Worm (Caenorhabditis elegans) whole organism, L4 larva: ENCODE measurements around the gene end-1.

Experiments used
- F37D6.2 ChIP-seq: sonication (generic microtip); optimal IDR thresholded peaks from 2 replicates; lab custom pipeline; 2016; ENCODE audit warnings: mild to moderate bottlenecking, missing genetic modification characterization, missing compliant biosample characterization
- T20F7.1 ChIP-seq: fragments of 200-800 bp; sonication (Bioruptor generic); optimal IDR thresholded peaks from 2 replicates; lab custom pipeline; 2018; ENCODE audit warnings: mild to moderate bottlenecking, missing genetic modification characterization, missing compliant biosample characterization
- aha-1 ChIP-seq: fragments of 150-350 bp; peaks from one replicate; lab custom pipeline; 2014; ENCODE audit warnings: missing biosample characterization, missing genetic modification characterization
- attf-4 ChIP-seq: sonication (generic microtip); optimal IDR thresholded peaks from 3 replicates; lab custom pipeline; 2017; ENCODE audit warnings: missing biosample characterization, missing genetic modification characterization
- ceh-44 ChIP-seq: fragments of 200-800 bp; sonication (Bioruptor generic); IDR thresholded peaks from 2 replicates; pipeline ENCODE4 v1.3.6; 2022; ENCODE audit warnings: missing genetic modification reagents, missing genetic modification characterization, missing compliant biosample characterization
- daf-16 ChIP-seq, 3 experiments: sonication (generic microtip); optimal IDR thresholded peaks; 2 replicates each; lab custom pipeline; 2016 to 2017; ENCODE audit warnings: missing genetic modification characterization in 3 of 3, missing genetic modification reagents in 3 of 3, mild to moderate bottlenecking in 2 of 3, missing compliant biosample characterization in 2 of 3, missing biosample characterization in 1 of 3, moderate library complexity in 1 of 3
- daf-19 ChIP-seq: fragments of 200-800 bp; sonication (Bioruptor generic); conservative IDR thresholded peaks from 2 replicates; pipeline ENCODE4 v1.3.6; 2022; ENCODE audit warnings: missing genetic modification characterization, missing compliant biosample characterization
- dmd-6 ChIP-seq: fragments of 200-800 bp; sonication (Bioruptor generic); IDR thresholded peaks from 2 replicates; pipeline ENCODE4 v1.3.6; 2022; ENCODE audit warnings: missing genetic modification reagents, missing genetic modification characterization, missing compliant biosample characterization
- dmd-8 ChIP-seq: fragments of 200-800 bp; sonication (Bioruptor generic); IDR thresholded peaks from 2 replicates; pipeline ENCODE4 v1.3.6; 2022; ENCODE audit warnings: missing genetic modification characterization, missing compliant biosample characterization
- dmd-9 ChIP-seq: fragments of 200-800 bp; sonication (Bioruptor generic); IDR thresholded peaks from 2 replicates; pipeline ENCODE4 v1.3.6; 2022; ENCODE audit warnings: missing genetic modification reagents, missing genetic modification characterization, missing compliant biosample characterization
- dve-1 ChIP-seq: sonication (generic microtip); optimal IDR thresholded peaks from 2 replicates; lab custom pipeline; 2017; ENCODE audit warnings: antibody characterized with exemption, mild to moderate bottlenecking, missing genetic modification characterization, missing compliant biosample characterization; ENCODE audit not compliant: insufficient read depth
- fkh-10 ChIP-seq: fragments of 150-350 bp; optimal IDR thresholded peaks from 2 replicates; lab custom pipeline; 2014; ENCODE audit warnings: missing biosample characterization, missing genetic modification reagents, missing genetic modification characterization
- hlh-30 ChIP-seq: sonication (generic microtip); optimal IDR thresholded peaks from 2 replicates; lab custom pipeline; 2017; ENCODE audit warnings: antibody characterized with exemption, mild to moderate bottlenecking, missing genetic modification characterization, missing compliant biosample characterization; ENCODE audit not compliant: insufficient read depth
- hmg-1.1 ChIP-seq: fragments of 200-800 bp; sonication (Bioruptor generic); IDR thresholded peaks from 2 replicates; pipeline ENCODE4 v1.3.6; 2022; ENCODE audit warnings: missing genetic modification reagents, missing genetic modification characterization, missing compliant biosample characterization
- lin-39 ChIP-seq: fragments of 150-350 bp; optimal IDR thresholded peaks from 2 replicates; lab custom pipeline; 2014; ENCODE audit warnings: missing biosample characterization, missing genetic modification reagents, missing genetic modification characterization
- mep-1 ChIP-seq: fragments of 150-350 bp; sonication (generic microtip); optimal IDR thresholded peaks from 3 replicates; lab custom pipeline; 2014; ENCODE audit warnings: missing biosample characterization, missing genetic modification characterization
- mes-2 ChIP-seq: sonication (generic microtip); optimal IDR thresholded peaks from 2 replicates; lab custom pipeline; 2016; ENCODE audit warnings: missing genotype, mild to moderate bottlenecking, missing genetic modification characterization, missing compliant biosample characterization; ENCODE audit not compliant: poor library complexity, severe bottlenecking
- mxl-2 ChIP-seq: fragments of 200-800 bp; sonication (Bioruptor generic); conservative IDR thresholded peaks from 2 replicates; pipeline ENCODE4 v1.3.6; 2022; ENCODE audit warnings: missing genetic modification reagents, missing genetic modification characterization, missing compliant biosample characterization
- nhr-25 ChIP-seq: sonication (generic microtip); optimal IDR thresholded peaks from 2 replicates; lab custom pipeline; 2017; ENCODE audit warnings: missing genetic modification characterization, mild to moderate bottlenecking, missing compliant biosample characterization, antibody characterized with exemption, moderate library complexity, borderline replicate concordance; ENCODE audit not compliant: insufficient read depth
- nhr-28 ChIP-seq: fragments of 150-350 bp; optimal IDR thresholded peaks from 2 replicates; lab custom pipeline; 2014; ENCODE audit warnings: missing biosample characterization, missing genetic modification characterization
- nhr-41 ChIP-seq: fragments of 200-800 bp; sonication (Bioruptor generic); IDR thresholded peaks from 2 replicates; pipeline ENCODE4 v1.3.6; 2022; ENCODE audit warnings: missing genetic modification reagents, missing genetic modification characterization, missing compliant biosample characterization
- nhr-6 ChIP-seq: fragments of 150-350 bp; optimal IDR thresholded peaks from 2 replicates; lab custom pipeline; 2014; ENCODE audit warnings: missing biosample characterization, missing genetic modification characterization
- pqm-1 ChIP-seq: sonication (generic microtip); optimal IDR thresholded peaks from 2 replicates; lab custom pipeline; 2017; ENCODE audit warnings: missing biosample characterization, missing genetic modification characterization
- set-16 ChIP-seq: fragments of 200-800 bp; sonication (Bioruptor generic); IDR thresholded peaks from 2 replicates; pipeline ENCODE4 v1.3.6; 2022; ENCODE audit warnings: missing genetic modification reagents, missing genetic modification characterization, missing compliant biosample characterization
- spr-3 ChIP-seq: fragments of 200-800 bp; sonication (Bioruptor generic); optimal IDR thresholded peaks from 2 replicates; lab custom pipeline; 2018; ENCODE audit warnings: mild to moderate bottlenecking, missing genetic modification characterization, missing compliant biosample characterization
- tag-97 ChIP-seq: fragments of 200-800 bp; sonication (Bioruptor generic); IDR thresholded peaks from 2 replicates; pipeline ENCODE4 v1.3.6; 2022; ENCODE audit warnings: missing genetic modification characterization, missing compliant biosample characterization
- unc-62 ChIP-seq, 3 experiments: fragments of 150-350 bp in 1 of 3; sonication (generic microtip); optimal IDR thresholded peaks in 2 of 3; peaks in 1 of 3; 1 replicate in 1 of 3; 2 replicates in 2 of 3; lab custom pipeline; 2014 to 2017; ENCODE audit warnings: missing biosample characterization in 3 of 3, missing genetic modification characterization in 3 of 3, missing genetic modification reagents in 3 of 3, missing genotype in 1 of 3
- zip-2 ChIP-seq: fragments of 150-350 bp; optimal IDR thresholded peaks from 2 replicates; lab custom pipeline; 2014; ENCODE audit warnings: missing biosample characterization, missing genetic modification characterization

end-1 gene

DNA sequence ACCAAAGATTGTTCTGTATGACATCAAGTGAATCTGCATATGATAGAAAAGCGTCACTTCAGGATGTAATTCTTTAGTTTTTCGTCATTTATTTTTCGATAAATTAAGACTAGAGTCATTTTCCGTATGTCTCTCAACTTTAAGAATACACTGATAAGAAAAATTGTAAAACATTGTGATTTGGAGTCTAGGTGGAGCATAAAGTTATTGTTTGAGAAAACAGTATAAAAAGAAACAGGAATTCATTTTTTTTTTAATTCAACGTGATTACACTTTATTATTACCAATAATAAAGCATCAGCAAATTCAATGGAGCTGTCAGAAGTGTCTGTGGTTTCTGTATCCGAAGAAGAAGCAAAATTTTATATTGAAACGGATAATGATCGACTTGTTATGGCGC lies 35.9 kb upstream of the end-1 start, which contains the start of gene R10D12.6:
TSS of gene R10D12.6 (plus strand) at position 301 of the 400 bp plus-strand sequence.
- TF ChIP-seq daf-19 (GFP tag; lab: Robert Waterston, UW) (no peak), F37D6.2 (no peak), pqm-1 (tag; lab: Kevin White, UChicago) (peak; percentile 3), nhr-28 (peak; percentile 52), mep-1 (no peak), T20F7.1 (GFP tag; lab: Kevin White, UChicago) (no peak), dmd-6 (GFP tag; lab: Robert Waterston, UW) (no peak)

- TF ChIP-seq dmd-8 (GFP tag; lab: Robert Waterston, UW) (no peak), nhr-25 (no peak), mxl-2 (GFP tag; lab: Robert Waterston, UW) (no peak), attf-4 (tag; lab: Kevin White, UChicago) (no peak), dmd-9 (GFP tag; lab: Robert Waterston, UW) (no peak), hmg-1.1 (GFP tag; lab: Robert Waterston, UW) (no peak), mes-2 (tag; lab: Kevin White, UChicago) (no peak), zip-2 (tag; lab: Kevin White, UChicago) (no peak), ceh-44 (no peak), F37D6.2 (no peak), set-16 (GFP tag; lab: Robert Waterston, UW) (no peak), dmd-6 (GFP tag; lab: Robert Waterston, UW) (no peak), nhr-6 (tag; lab: Kevin White, UChicago) (no peak), daf-16 (GFP tag; optimal IDR thresholded peaks at IDR 0.05; lab: Kevin White, UChicago) (no peak), daf-16 (tag; optimal IDR thresholded peaks at IDR 0.05; lab: Kevin White, UChicago) (no peak), nhr-41 (no peak), tag-97 (GFP tag; lab: Robert Waterston, UW) (no peak)
Measured at ce11 chrV:13949752-13950151, 35.2 kb upstream of the end-1 start, which contains the start of gene R10D12.7. Gene R10D12.7, plus strand, starts transcription at chrV:13950052.

- no peak for TF ChIP-seq lin-39 (tag; lab: Kevin White, UChicago)
- peak; percentile 10 for TF ChIP-seq nhr-28
Measured at ce11 chrV:13953191-13953590, 31.7 kb upstream of the end-1 start, which contains the start of gene R10D12.8. Gene R10D12.8, minus strand, starts transcription at chrV:13953291.

ce11 chrV:13954056-13954455 lies 30.9 kb upstream of the end-1 start, which contains the start of gene swt-6:
Gene swt-6, plus strand, starts transcription at chrV:13954356.
- no peak for TF ChIP-seq fkh-10 (GFP tag; lab: Kevin White, UChicago)
- no peak for TF ChIP-seq mes-2 (tag; lab: Kevin White, UChicago)
- TF ChIP-seq dmd-9 (GFP tag; lab: Robert Waterston, UW): no peak
- no peak for TF ChIP-seq hlh-30 (tag; lab: Kevin White, UChicago)
- no peak for TF ChIP-seq unc-62 (GFP tag; optimal IDR thresholded peaks at IDR 0.05 in 1 of 2; lab: Kevin White, UChicago)
- TF ChIP-seq unc-62 (tag; optimal IDR thresholded peaks at IDR 0.05; lab: Kevin White, UChicago): no peak
- TF ChIP-seq attf-4 (tag; lab: Kevin White, UChicago): no peak
- peak; percentile 17 for TF ChIP-seq pqm-1 (tag; lab: Kevin White, UChicago)
- TF ChIP-seq dmd-8 (GFP tag; lab: Robert Waterston, UW): no peak
- peak; percentile 7 for TF ChIP-seq aha-1
- TF ChIP-seq nhr-28: peak; percentile 87

DNA sequence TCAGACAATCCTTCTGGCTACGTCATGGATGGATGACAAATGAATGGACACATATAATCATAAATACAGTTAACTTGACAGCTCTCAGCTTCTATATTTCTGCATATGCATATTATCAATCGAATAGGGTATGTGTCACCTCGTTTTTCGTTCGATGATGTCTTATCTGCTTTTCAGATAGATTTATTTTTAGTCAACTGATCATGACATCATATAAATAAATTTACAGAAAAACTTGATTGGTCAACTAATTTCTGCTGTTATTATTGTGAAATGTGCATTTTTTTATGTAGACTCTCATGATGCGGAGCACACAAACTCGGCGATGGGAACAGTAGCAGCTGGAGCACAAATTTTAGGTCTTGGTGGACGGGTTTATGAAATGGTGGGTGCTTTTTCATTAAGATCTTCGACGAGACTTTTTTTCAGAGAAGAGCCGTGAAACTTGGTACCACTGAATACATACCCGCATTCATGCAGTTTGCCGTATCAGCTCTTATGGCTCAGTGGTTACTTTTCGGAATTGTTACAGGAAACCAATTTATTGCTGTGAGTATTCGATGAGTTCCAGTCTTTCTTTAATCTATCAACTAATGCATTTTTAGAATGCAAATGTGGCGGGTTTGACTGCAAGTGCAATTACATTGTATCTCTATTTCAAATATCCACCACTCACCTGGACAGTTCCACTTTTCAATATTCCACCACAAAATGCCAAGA lies 29.4 kb upstream of the end-1 start:
- TF ChIP-seq dve-1 (tag; lab: Kevin White, UChicago): peak; percentile 18
- TF ChIP-seq ceh-44: no peak
- no peak for TF ChIP-seq spr-3 (GFP tag; lab: Kevin White, UChicago)
- peak in 1 of 2 experiments; percentile 91 for TF ChIP-seq unc-62 (GFP tag; optimal IDR thresholded peaks at IDR 0.05 in 1 of 2; lab: Kevin White, UChicago)
- no peak for TF ChIP-seq unc-62 (tag; optimal IDR thresholded peaks at IDR 0.05; lab: Kevin White, UChicago)
- no peak for TF ChIP-seq daf-16 (GFP tag; optimal IDR thresholded peaks at IDR 0.05; lab: Kevin White, UChicago)
- TF ChIP-seq daf-16 (tag; optimal IDR thresholded peaks at IDR 0.05; lab: Kevin White, UChicago): peak; percentile 29
